Fruit fly (Drosophila melanogaster) whole organism, embryonic: ENCODE data around the gene Hrb27C.

Experiments used
- Abd-B ChIP-seq: fragments of 200-800 bp; sonication (Bioruptor generic); optimal IDR thresholded peaks from 2 replicates; lab custom pipeline; 2018; ENCODE audit warnings: missing biosample characterization, mild to moderate bottlenecking, missing genetic modification characterization, moderate library complexity
- Aef1 ChIP-seq: fragments of 200-800 bp; sonication (Bioruptor generic); IDR thresholded peaks from 3 replicates; pipeline ENCODE4 v1.3.6; 2022; ENCODE audit warnings: missing biosample characterization, missing genetic modification characterization
- CG11085 ChIP-seq: fragments of 200-800 bp; sonication (Bioruptor generic); IDR thresholded peaks from 2 replicates; pipeline ENCODE4 v1.3.6; 2022; ENCODE audit warnings: missing biosample characterization, missing genetic modification characterization
- CG11247 ChIP-seq: fragments of 200-800 bp; sonication (Bioruptor generic); IDR thresholded peaks from 2 replicates; pipeline ENCODE4 v1.3.6; 2022; ENCODE audit warnings: missing biosample characterization, missing genetic modification characterization
- CG11456 ChIP-seq: fragments of 200-800 bp; sonication (Bioruptor generic); IDR thresholded peaks from 3 replicates; pipeline ENCODE4 v1.3.6; 2022; ENCODE audit warnings: missing biosample characterization, missing genetic modification characterization
- CG12104 ChIP-seq: fragments of 200-800 bp; sonication (Bioruptor generic); optimal IDR thresholded peaks from 3 replicates; lab custom pipeline; 2016; ENCODE audit warnings: missing biosample characterization, missing genetic modification characterization
- CG12299 ChIP-seq: fragments of 200-800 bp; sonication (Bioruptor generic); optimal IDR thresholded peaks from 2 replicates; lab custom pipeline; 2018; ENCODE audit warnings: missing biosample characterization, mild to moderate bottlenecking, missing genetic modification characterization
- CG12942 ChIP-seq: fragments of 200-800 bp; sonication (Bioruptor generic); optimal IDR thresholded peaks from 3 replicates; lab custom pipeline; 2016; ENCODE audit warnings: missing biosample characterization, missing genetic modification characterization
- CG14667 ChIP-seq: fragments of 200-800 bp; sonication (Bioruptor generic); IDR thresholded peaks from 2 replicates; pipeline ENCODE4 v1.3.6; 2022; ENCODE audit warnings: missing biosample characterization, missing genetic modification characterization
- CG14710 ChIP-seq: fragments of 200-800 bp; sonication (Bioruptor generic); optimal IDR thresholded peaks from 3 replicates; lab custom pipeline; 2019; ENCODE audit warnings: missing biosample characterization, mild to moderate bottlenecking, missing genetic modification characterization, moderate library complexity
- CG1529 ChIP-seq: fragments of 200-800 bp; sonication (Bioruptor generic); optimal IDR thresholded peaks from 3 replicates; lab custom pipeline; 2018; ENCODE audit warnings: missing biosample characterization, missing genetic modification characterization
- CG17328 ChIP-seq: fragments of 200-800 bp; sonication (Bioruptor generic); IDR thresholded peaks from 2 replicates; pipeline ENCODE4 v1.3.6; 2022; ENCODE audit warnings: missing biosample characterization, missing genetic modification characterization
- CG17912 ChIP-seq: fragments of 200-800 bp; sonication (Bioruptor generic); optimal IDR thresholded peaks from 2 replicates; lab custom pipeline; 2018; ENCODE audit warnings: missing biosample characterization, mild to moderate bottlenecking, missing genetic modification characterization
- CG18764 ChIP-seq: fragments of 200-800 bp; sonication (Bioruptor generic); optimal IDR thresholded peaks from 3 replicates; lab custom pipeline; 2016; ENCODE audit warnings: missing biosample characterization, missing genetic modification characterization
- CG31388 ChIP-seq: fragments of 200-800 bp; sonication (Bioruptor generic); optimal IDR thresholded peaks from 2 replicates; lab custom pipeline; 2016; ENCODE audit warnings: missing biosample characterization, missing genetic modification characterization
- CG32532 ChIP-seq: fragments of 200-800 bp; sonication (Bioruptor generic); IDR thresholded peaks from 2 replicates; pipeline ENCODE4 v1.3.6; 2022; ENCODE audit warnings: missing biosample characterization, missing genetic modification characterization
- CG3995 ChIP-seq: fragments of 200-800 bp; sonication (Bioruptor generic); optimal IDR thresholded peaks from 3 replicates; lab custom pipeline; 2016; ENCODE audit warnings: missing biosample characterization, missing genetic modification characterization
- CG42726 ChIP-seq: fragments of 200-800 bp; sonication (Bioruptor generic); IDR thresholded peaks from 2 replicates; pipeline ENCODE4 v1.3.6; 2022; ENCODE audit warnings: missing biosample characterization, missing genetic modification characterization; ENCODE audit not compliant: partially characterized antibody
- CG6689 ChIP-seq: fragments of 200-800 bp; sonication (Bioruptor generic); IDR thresholded peaks from 2 replicates; pipeline ENCODE4 v1.3.6; 2022; ENCODE audit warnings: missing biosample characterization, missing genetic modification characterization
- CG7271 ChIP-seq: fragments of 200-800 bp; sonication (Bioruptor generic); optimal IDR thresholded peaks from 2 replicates; lab custom pipeline; 2018; ENCODE audit warnings: missing biosample characterization, mild to moderate bottlenecking, missing genetic modification characterization, moderate library complexity
- CG7556 ChIP-seq: fragments of 200-800 bp; sonication (Bioruptor generic); optimal IDR thresholded peaks from 2 replicates; lab custom pipeline; 2017; ENCODE audit warnings: missing biosample characterization, mild to moderate bottlenecking, missing genetic modification characterization
- Deaf1 ChIP-seq: fragments of 200-800 bp; optimal IDR thresholded peaks from 3 replicates; lab custom pipeline; 2019; ENCODE audit warnings: missing biosample characterization, mild to moderate bottlenecking, missing genetic modification characterization, moderate library complexity
- Elba2 ChIP-seq: fragments of 200-800 bp; sonication (Bioruptor generic); optimal IDR thresholded peaks from 3 replicates; lab custom pipeline; 2016; ENCODE audit warnings: missing biosample characterization, missing genetic modification characterization
- Ets65A ChIP-seq: fragments of 200-800 bp; sonication (Bioruptor generic); peaks from one replicate; lab custom pipeline; 2016; ENCODE audit warnings: missing biosample characterization, missing genetic modification characterization
- Fer3 ChIP-seq: fragments of 200-800 bp; sonication (Bioruptor generic); optimal IDR thresholded peaks from 2 replicates; lab custom pipeline; 2018; ENCODE audit warnings: missing biosample characterization, mild to moderate bottlenecking, missing genetic modification characterization, moderate library complexity
- HLH3B ChIP-seq: fragments of 200-800 bp; sonication (Bioruptor generic); IDR thresholded peaks from 2 replicates; pipeline ENCODE4 v1.3.6; 2022; ENCODE audit warnings: missing biosample characterization, missing genetic modification characterization
- Nf-YA ChIP-seq: fragments of 200-800 bp; sonication (Bioruptor generic); IDR thresholded peaks from 2 replicates; pipeline ENCODE4 v1.3.6; 2022; ENCODE audit warnings: missing biosample characterization, missing genetic modification characterization
- Pdp1 ChIP-seq, 2 experiments: fragments of 200-800 bp; sonication (Bioruptor generic); optimal IDR thresholded peaks; 3 replicates each; lab custom pipeline; 2016; ENCODE audit warnings: missing biosample characterization in 2 of 2, missing genetic modification characterization in 2 of 2, mild to moderate bottlenecking in 1 of 2, moderate library complexity in 1 of 2
- Side ChIP-seq: fragments of 200-800 bp; sonication (Bioruptor generic); optimal IDR thresholded peaks from 2 replicates; lab custom pipeline; 2016; ENCODE audit warnings: missing biosample characterization, missing genetic modification characterization
- Sry-β ChIP-seq: fragments of 200-800 bp; sonication (Bioruptor generic); optimal IDR thresholded peaks from 2 replicates; lab custom pipeline; 2018; ENCODE audit warnings: missing biosample characterization, mild to moderate bottlenecking, missing genetic modification characterization, moderate library complexity
- Ssrp ChIP-seq: fragments of 200-800 bp; sonication (Bioruptor generic); optimal IDR thresholded peaks from 2 replicates; lab custom pipeline; 2018; ENCODE audit warnings: missing biosample characterization, mild to moderate bottlenecking, missing genetic modification characterization, moderate library complexity
- Usf ChIP-seq: fragments of 200-800 bp; sonication (Bioruptor generic); optimal IDR thresholded peaks from 2 replicates; lab custom pipeline; 2017; ENCODE audit warnings: missing genotype, missing biosample characterization, missing genetic modification characterization
- bowl ChIP-seq: fragments of 200-800 bp; sonication (Bioruptor generic); IDR thresholded peaks from 2 replicates; pipeline ENCODE4 v1.3.6; 2022; ENCODE audit warnings: missing biosample characterization, missing genetic modification characterization
- corto ChIP-seq: fragments of 200-800 bp; sonication (Bioruptor generic); optimal IDR thresholded peaks from 2 replicates; lab custom pipeline; 2016; ENCODE audit warnings: missing biosample characterization, mild to moderate bottlenecking, missing genetic modification characterization, moderate library complexity
- cwo ChIP-seq: fragments of 200-800 bp; sonication (Bioruptor generic); optimal IDR thresholded peaks from 3 replicates; lab custom pipeline; 2017; ENCODE audit warnings: missing biosample characterization, missing genetic modification characterization, mild to moderate bottlenecking, moderate library complexity, missing genetic modification reagents
- dm ChIP-seq: fragments of 200-800 bp; sonication (Bioruptor generic); optimal IDR thresholded peaks from 3 replicates; lab custom pipeline; 2016; ENCODE audit warnings: missing biosample characterization, missing genetic modification characterization
- dmrt11E ChIP-seq: fragments of 200-800 bp; sonication (Bioruptor generic); optimal IDR thresholded peaks from 3 replicates; lab custom pipeline; 2018; ENCODE audit warnings: missing biosample characterization, mild to moderate bottlenecking, missing genetic modification characterization, moderate library complexity
- dysf ChIP-seq: fragments of 200-800 bp; sonication (Bioruptor generic); IDR thresholded peaks from 3 replicates; pipeline ENCODE4 v1.3.6; 2022; ENCODE audit warnings: missing biosample characterization, missing genetic modification characterization
- exex ChIP-seq: fragments of 200-800 bp; sonication (Bioruptor generic); optimal IDR thresholded peaks from 4 replicates; lab custom pipeline; 2018; ENCODE audit warnings: missing biosample characterization, mild to moderate bottlenecking, missing genetic modification characterization, moderate library complexity
- gce ChIP-seq: fragments of 200-800 bp; sonication (Bioruptor generic); IDR thresholded peaks from 3 replicates; pipeline ENCODE4 v1.3.6; 2022; ENCODE audit warnings: missing biosample characterization, missing genetic modification characterization
- hkb ChIP-seq, 2 experiments: fragments of 200-800 bp in 1 of 2; fragments of >200 bp in 1 of 2; sonication (Bioruptor generic) in 1 of 2; IDR thresholded peaks in 1 of 2; optimal IDR thresholded peaks in 1 of 2; 2 replicates each; pipeline versions ENCODE4 v1.3.6 to Lab custom; 2017 to 2022; ENCODE audit warnings: missing biosample characterization in 1 of 2, missing genetic modification characterization in 1 of 2
- kni ChIP-seq: fragments of 200-800 bp; sonication (Bioruptor generic); optimal IDR thresholded peaks from 3 replicates; lab custom pipeline; 2017; ENCODE audit warnings: mild to moderate bottlenecking, missing biosample characterization, missing genetic modification reagents, missing genetic modification characterization
- lilli ChIP-seq: fragments of 200-800 bp; sonication (Bioruptor generic); optimal IDR thresholded peaks from 3 replicates; lab custom pipeline; 2016; ENCODE audit warnings: missing biosample characterization, missing genetic modification characterization
- lola ChIP-seq, 3 experiments: fragments of >200 bp in 2 of 3; fragments of 200-800 bp in 1 of 3; sonication (Bioruptor generic) in 1 of 3; optimal IDR thresholded peaks; 2 replicates each; lab custom pipeline; 2017 to 2019; ENCODE audit warnings: missing biosample characterization in 3 of 3, missing genetic modification characterization in 3 of 3, mild to moderate bottlenecking in 1 of 3, moderate library complexity in 1 of 3
- maf-S ChIP-seq: fragments of 200-800 bp; sonication (Bioruptor generic); optimal IDR thresholded peaks from 2 replicates; lab custom pipeline; 2016; ENCODE audit warnings: missing biosample characterization, missing genetic modification characterization
- pros ChIP-seq: fragments of 200-800 bp; sonication (Bioruptor generic); optimal IDR thresholded peaks from 3 replicates; lab custom pipeline; 2019; ENCODE audit warnings: missing biosample characterization, mild to moderate bottlenecking, missing genetic modification characterization, moderate library complexity
- sens ChIP-seq: fragments of 200-800 bp; sonication (Bioruptor generic); peaks from one replicate; lab custom pipeline; 2016; ENCODE audit warnings: missing biosample characterization, missing genetic modification characterization
- slbo ChIP-seq: fragments of 200-800 bp; sonication (Bioruptor generic); IDR thresholded peaks from 2 replicates; pipeline ENCODE4 v1.3.6; 2022; ENCODE audit warnings: missing biosample characterization, missing genetic modification characterization
- stwl ChIP-seq: fragments of 200-800 bp; sonication (Bioruptor generic); optimal IDR thresholded peaks from 3 replicates; lab custom pipeline; 2018; ENCODE audit warnings: missing biosample characterization, mild to moderate bottlenecking, missing genetic modification characterization, moderate library complexity
- unpg ChIP-seq: fragments of 200-800 bp; sonication (Bioruptor generic); optimal IDR thresholded peaks from 3 replicates; lab custom pipeline; 2018; ENCODE audit warnings: missing biosample characterization, mild to moderate bottlenecking, missing genetic modification characterization, moderate library complexity
- wdn ChIP-seq: fragments of 200-800 bp; sonication (Bioruptor generic); IDR thresholded peaks from 2 replicates; pipeline ENCODE4 v1.3.6; 2022; ENCODE audit warnings: missing biosample characterization, missing genetic modification characterization

Hrb27C gene

DNA sequence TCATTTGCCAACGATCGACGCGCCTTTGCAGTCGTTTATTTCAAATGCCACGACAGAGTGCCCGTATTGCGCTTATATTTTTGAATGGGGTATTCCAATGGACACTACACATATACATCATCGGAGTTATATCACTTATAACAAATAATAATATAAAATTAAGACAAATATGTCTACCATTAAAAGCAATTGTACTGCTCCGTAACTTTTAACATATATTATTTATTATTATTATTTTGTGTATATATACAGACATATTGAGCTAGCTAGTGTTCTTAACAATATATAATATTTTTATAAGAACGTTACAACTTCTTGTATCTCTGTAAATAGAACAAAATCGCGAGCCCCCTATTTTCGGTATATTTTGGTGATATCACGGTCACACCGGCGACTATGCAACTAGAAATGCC lies 43.5 kb downstream of the Hrb27C start, which contains the start of the genes sip2 and Coprox (continued):
- TF ChIP-seq lilli = peak; percentile 40
- peak in 1 of 2 experiments; percentile 49 for TF ChIP-seq Pdp1 (GFP tag; optimal IDR thresholded peaks at IDR 0.05; lab: Kevin White, UChicago)
- peak; percentile 64 for TF ChIP-seq slbo (GFP tag; lab: Robert Waterston, UW)
- TF ChIP-seq CG11085 = no peak
- 0 out of 2 replicates have a peak, but pooled peaks have one; percentile 14 for TF ChIP-seq CG14667 (GFP tag; lab: Robert Waterston, UW)
- TF ChIP-seq dmrt11E = peak; percentile 77
- peak; percentile 69 for TF ChIP-seq CG12299
- TF ChIP-seq dm (GFP tag; lab: Kevin White, UChicago) = no peak
- TF ChIP-seq lola (GFP tag; optimal IDR thresholded peaks at IDR 0.05; lab: Kevin White, UChicago) = peak in 1 of 3 experiments; percentile 77
- peak; percentile 33; the same call in 1 of the 3 replicates for TF ChIP-seq Aef1
- peak; percentile 73 for TF ChIP-seq Ssrp (tag; lab: Kevin White, UChicago)
- TF ChIP-seq exex = no peak
- peak; percentile 17 for TF ChIP-seq cwo (GFP tag; lab: Kevin White, UChicago)
- TF ChIP-seq unpg (GFP tag; lab: Kevin White, UChicago) = peak; percentile 78
- TF ChIP-seq hkb (optimal IDR thresholded peaks at IDR 0.05; lab: Kevin White, UChicago) = no peak
- peak; percentile 45; the same call in 1 of the 2 replicates for TF ChIP-seq hkb (GFP tag; IDR thresholded peaks at IDR 0.05; lab: Robert Waterston, UW)
- TF ChIP-seq Deaf1 (tag; lab: Kevin White, UChicago) = no peak
- peak; percentile 78 for TF ChIP-seq CG32532 (GFP tag; lab: Robert Waterston, UW)
- TF ChIP-seq CG11456 (GFP tag; lab: Robert Waterston, UW) = 0 out of 3 replicates have a peak, but pooled peaks have one; percentile 20
- TF ChIP-seq dysf (GFP tag; lab: Robert Waterston, UW) = peak; percentile 65
- TF ChIP-seq bowl (GFP tag; lab: Robert Waterston, UW) = no peak
- TF ChIP-seq stwl (tag; lab: Kevin White, UChicago) = peak; percentile 57
- peak; percentile 29; the same call in 1 of the 2 replicates for TF ChIP-seq HLH3B (GFP tag; lab: Robert Waterston, UW)
- TF ChIP-seq CG18764 (GFP tag; lab: Kevin White, UChicago) = peak; percentile 19
- TF ChIP-seq Abd-B (GFP tag; lab: Kevin White, UChicago) = peak; percentile 63
- 0 out of 2 replicates have a peak, but pooled peaks have one; percentile 24 for TF ChIP-seq CG17328 (GFP tag; lab: Robert Waterston, UW)
- TF ChIP-seq Usf (GFP tag; lab: Kevin White, UChicago) = peak; percentile 29
- TF ChIP-seq CG1529 (GFP tag; lab: Kevin White, UChicago) = peak; percentile 1
- TF ChIP-seq Sry-β (GFP tag; lab: Kevin White, UChicago) = peak; percentile 29
- peak; percentile 34 for TF ChIP-seq CG12104 (GFP tag; lab: Kevin White, UChicago)
- TF ChIP-seq CG3995 = peak; percentile 62
- TF ChIP-seq CG7556 (GFP tag; lab: Kevin White, UChicago) = peak; percentile 71
- peak; percentile 89 for TF ChIP-seq CG14710
- peak; percentile 30 for TF ChIP-seq kni (GFP tag; lab: Kevin White, UChicago)
- TF ChIP-seq, all 482 proteins: peak for 193

DNA sequence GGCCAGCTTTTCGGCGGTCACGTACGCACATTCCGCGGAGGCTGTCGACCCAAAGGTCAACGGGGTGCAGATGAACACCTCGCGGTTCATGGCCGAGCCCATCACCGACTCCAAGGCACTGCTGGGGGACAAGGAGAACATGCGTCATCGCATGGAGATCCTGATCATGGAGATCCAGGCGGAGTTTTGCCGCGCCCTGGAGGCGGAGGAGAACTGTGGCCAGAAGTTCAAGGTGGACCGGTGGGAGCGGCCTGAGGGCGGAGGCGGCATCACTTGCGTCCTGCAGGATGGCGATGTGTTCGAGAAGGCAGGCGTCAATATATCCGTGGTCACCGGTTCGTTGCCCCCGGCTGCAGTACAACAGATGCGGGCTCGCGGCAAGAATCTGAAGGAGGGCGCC lies 44.1 kb downstream of the Hrb27C start:
- TF ChIP-seq wdn (no peak), gce (GFP tag; lab: Robert Waterston, UW) (no peak), CG14710 (no peak), CG17912 (GFP tag; lab: Kevin White, UChicago) (no peak), CG7271 (tag; lab: Kevin White, UChicago) (no peak), Elba2 (GFP tag; lab: Kevin White, UChicago) (no peak), maf-S (GFP tag; lab: Kevin White, UChicago) (no peak), CG31388 (GFP tag; lab: Kevin White, UChicago) (no peak), corto (GFP tag; lab: Kevin White, UChicago) (no peak), CG12942 (GFP tag; lab: Kevin White, UChicago) (no peak), CG42726 (GFP tag; lab: Robert Waterston, UW) (0 out of 2 replicates have a peak, but pooled peaks have one; percentile 54), CG6689 (no peak), dysf (GFP tag; lab: Robert Waterston, UW) (no peak), Fer3 (tag; lab: Kevin White, UChicago) (no peak), sens (GFP tag; lab: Kevin White, UChicago) (peak; percentile 1), Ets65A (GFP tag; lab: Kevin White, UChicago) (peak; percentile 82), Nf-YA (GFP tag; lab: Robert Waterston, UW) (no peak), pros (GFP tag; lab: Kevin White, UChicago) (no peak), CG11247 (GFP tag; lab: Robert Waterston, UW) (no peak), Side (GFP tag; lab: Kevin White, UChicago) (no peak)
